Worm (Caenorhabditis elegans) whole organism, L1 larva: ENCODE results near the gene F19F10.14.

Experiments
- C16A3.4 ChIP-seq: fragments of 150-350 bp; optimal IDR thresholded peaks from 2 replicates; lab custom pipeline; 2014; ENCODE audit warnings: missing biosample characterization, missing genetic modification characterization
- C34B4.2 ChIP-seq: sonication (generic microtip); optimal IDR thresholded peaks from 2 replicates; lab custom pipeline; 2017; ENCODE audit warnings: mild to moderate bottlenecking, missing genetic modification characterization, missing compliant biosample characterization
- F16B12.6 ChIP-seq: fragments of 150-350 bp; optimal IDR thresholded peaks from 2 replicates; lab custom pipeline; 2014; ENCODE audit warnings: missing biosample characterization, missing genetic modification characterization
- Y116A8C.19 ChIP-seq: sonication (generic microtip); optimal IDR thresholded peaks from 2 replicates; lab custom pipeline; 2016; ENCODE audit warnings: missing compliant biosample characterization, missing genetic modification characterization, borderline replicate concordance
- ceh-88 ChIP-seq: fragments of 200-800 bp; sonication (Bioruptor generic); IDR thresholded peaks from 2 replicates; pipeline ENCODE4 v1.3.6; 2022; ENCODE audit warnings: missing genetic modification characterization, missing compliant biosample characterization
- ces-1 ChIP-seq: fragments of 150-350 bp; optimal IDR thresholded peaks from 2 replicates; lab custom pipeline; 2014; ENCODE audit warnings: missing biosample characterization, missing genetic modification reagents, missing genetic modification characterization
- dpl-1 ChIP-seq, 3 experiments: fragments of 150-350 bp in 2 of 3; sonication (generic microtip) in 1 of 3; optimal IDR thresholded peaks; 2 replicates each; lab custom pipeline; 2014 to 2017; ENCODE audit warnings: missing biosample characterization in 3 of 3, missing genetic modification characterization in 3 of 3, missing genetic modification reagents in 3 of 3
- dsc-1 ChIP-seq: sonication (generic microtip); optimal IDR thresholded peaks from 2 replicates; lab custom pipeline; 2016; ENCODE audit warnings: mild to moderate bottlenecking, missing genetic modification characterization, missing compliant biosample characterization
- efl-1 ChIP-seq, 4 experiments: fragments of 150-350 bp; optimal IDR thresholded peaks in 3 of 4; peaks in 1 of 4; 1 replicate in 1 of 4; 2 replicates in 3 of 4; lab custom pipeline; 2014; ENCODE audit warnings: missing biosample characterization in 2 of 4, missing genetic modification characterization in 2 of 4, missing genetic modification reagents in 2 of 4
- egl-13 ChIP-seq: sonication (generic microtip); optimal IDR thresholded peaks from 2 replicates; lab custom pipeline; 2016; ENCODE audit warnings: missing genotype, missing genetic modification reagents, missing genetic modification characterization, missing compliant biosample characterization
- egl-27 ChIP-seq, 2 experiments: fragments of 150-350 bp in 1 of 2; sonication (generic microtip); optimal IDR thresholded peaks; 3 replicates each; lab custom pipeline; 2017 to 2018; ENCODE audit warnings: missing biosample characterization in 2 of 2, missing genetic modification characterization in 2 of 2, missing genetic modification reagents in 2 of 2
- fkh-4 ChIP-seq: sonication (generic microtip); optimal IDR thresholded peaks from 2 replicates; lab custom pipeline; 2016; ENCODE audit warnings: missing compliant biosample characterization, missing genetic modification characterization, borderline replicate concordance
- fkh-8 ChIP-seq: sonication (generic microtip); optimal IDR thresholded peaks from 2 replicates; lab custom pipeline; 2016; ENCODE audit warnings: mild to moderate bottlenecking, missing genetic modification characterization, missing compliant biosample characterization
- fos-1 ChIP-seq: fragments of 150-350 bp; optimal IDR thresholded peaks from 2 replicates; lab custom pipeline; 2014; ENCODE audit warnings: missing biosample characterization, missing genetic modification characterization
- grh-1 ChIP-seq: fragments of 200-800 bp; sonication (Bioruptor generic); IDR thresholded peaks from 2 replicates; pipeline ENCODE4 v1.3.6; 2022; ENCODE audit warnings: missing genetic modification reagents, missing genetic modification characterization, missing compliant biosample characterization
- hlh-17 ChIP-seq: fragments of 200-800 bp; sonication (Bioruptor generic); optimal IDR thresholded peaks from 2 replicates; lab custom pipeline; 2018; ENCODE audit warnings: missing genetic modification characterization, mild to moderate bottlenecking, missing compliant biosample characterization, moderate library complexity, borderline replicate concordance
- hlh-4 ChIP-seq: sonication (generic microtip); optimal IDR thresholded peaks from 2 replicates; lab custom pipeline; 2016; ENCODE audit warnings: mild to moderate bottlenecking, missing genetic modification characterization, missing compliant biosample characterization
- irx-1 ChIP-seq: sonication (generic microtip); optimal IDR thresholded peaks from 2 replicates; lab custom pipeline; 2016; ENCODE audit warnings: missing genetic modification characterization, missing compliant biosample characterization
- lir-3 ChIP-seq: sonication (generic microtip); optimal IDR thresholded peaks from 2 replicates; lab custom pipeline; 2016; ENCODE audit warnings: mild to moderate bottlenecking, missing genetic modification characterization, moderate library complexity, missing compliant biosample characterization; ENCODE audit not compliant: poor library complexity
- lsy-2 ChIP-seq, 2 experiments: fragments of 150-350 bp; optimal IDR thresholded peaks; 2 replicates each; lab custom pipeline; 2014; ENCODE audit warnings: missing biosample characterization in 2 of 2, missing genetic modification characterization in 2 of 2
- mef-2 ChIP-seq: fragments of 150-350 bp; optimal IDR thresholded peaks from 2 replicates; lab custom pipeline; 2014; ENCODE audit warnings: missing biosample characterization, missing genetic modification characterization
- mep-1 ChIP-seq: fragments of 150-350 bp; optimal IDR thresholded peaks from 2 replicates; lab custom pipeline; 2014; ENCODE audit warnings: missing biosample characterization, missing genetic modification characterization
- nhr-19 ChIP-seq: fragments of 200-800 bp; sonication (Bioruptor generic); conservative IDR thresholded peaks from 2 replicates; pipeline ENCODE4 v1.3.6; 2022; ENCODE audit warnings: missing genetic modification characterization, missing compliant biosample characterization
- nhr-237 ChIP-seq: fragments of 150-350 bp; optimal IDR thresholded peaks from 2 replicates; lab custom pipeline; 2014; ENCODE audit warnings: missing biosample characterization, missing genetic modification characterization
- nhr-28 ChIP-seq: fragments of 150-350 bp; optimal IDR thresholded peaks from 2 replicates; lab custom pipeline; 2014; ENCODE audit warnings: missing biosample characterization, missing genetic modification characterization
- nhr-71 ChIP-seq: sonication (generic microtip); optimal IDR thresholded peaks from 2 replicates; lab custom pipeline; 2016; ENCODE audit warnings: mild to moderate bottlenecking, missing genetic modification characterization, moderate library complexity, missing compliant biosample characterization
- nhr-76 ChIP-seq: sonication (generic microtip); optimal IDR thresholded peaks from 2 replicates; lab custom pipeline; 2017; ENCODE audit warnings: missing biosample characterization, missing genetic modification characterization
- nhr-84 ChIP-seq: sonication (generic microtip); optimal IDR thresholded peaks from 2 replicates; lab custom pipeline; 2017; ENCODE audit warnings: missing biosample characterization, missing genetic modification characterization
- pqm-1 ChIP-seq: sonication (generic microtip); optimal IDR thresholded peaks from 3 replicates; lab custom pipeline; 2017; ENCODE audit warnings: missing biosample characterization, missing genetic modification characterization
- snpc-4 ChIP-seq: fragments of 150-350 bp; optimal IDR thresholded peaks from 2 replicates; lab custom pipeline; 2014; ENCODE audit warnings: missing biosample characterization, missing genetic modification characterization
- snu-23 ChIP-seq: sonication (generic microtip); optimal IDR thresholded peaks from 2 replicates; lab custom pipeline; 2016; ENCODE audit warnings: missing genetic modification characterization, missing compliant biosample characterization
- sox-4 ChIP-seq: sonication (generic microtip); optimal IDR thresholded peaks from 2 replicates; lab custom pipeline; 2016; ENCODE audit warnings: missing genetic modification characterization, missing compliant biosample characterization
- swsn-7 ChIP-seq: sonication (generic microtip); optimal IDR thresholded peaks from 2 replicates; lab custom pipeline; 2016; ENCODE audit warnings: missing genetic modification characterization, missing compliant biosample characterization
- tlp-1 ChIP-seq: fragments of 150-350 bp; optimal IDR thresholded peaks from 2 replicates; lab custom pipeline; 2014; ENCODE audit warnings: missing biosample characterization, missing genetic modification characterization
- unc-30 ChIP-seq: sonication (generic microtip); optimal IDR thresholded peaks from 2 replicates; lab custom pipeline; 2017; ENCODE audit warnings: missing biosample characterization, missing genetic modification characterization
- unc-98 ChIP-seq: fragments of 200-800 bp; sonication (Bioruptor generic); IDR thresholded peaks from 2 replicates; pipeline ENCODE4 v1.3.6; 2022; ENCODE audit warnings: missing genetic modification characterization, missing compliant biosample characterization
- vab-15 ChIP-seq: sonication (generic microtip); optimal IDR thresholded peaks from 2 replicates; lab custom pipeline; 2017; ENCODE audit warnings: missing genotype, mild to moderate bottlenecking, missing genetic modification characterization, missing compliant biosample characterization
- xbp-1 ChIP-seq: sonication (generic microtip); optimal IDR thresholded peaks from 2 replicates; lab custom pipeline; 2016; ENCODE audit warnings: missing genetic modification characterization, missing compliant biosample characterization
- zag-1 ChIP-seq: fragments of 150-350 bp; optimal IDR thresholded peaks from 2 replicates; lab custom pipeline; 2014; ENCODE audit warnings: missing biosample characterization, missing genetic modification characterization

F19F10.14 gene

ce11 chrV:7538018-7538417 lies 32.8 kb downstream of the F19F10.14 start, which contains the start of gene C54F6.12:
Gene C54F6.12, minus strand, starts transcription at chrV:7538118.
- no peak for TF ChIP-seq nhr-76 (tag; lab: Kevin White, UChicago)
- no peak for TF ChIP-seq ceh-88 (GFP tag; lab: Robert Waterston, UW)
- TF ChIP-seq swsn-7 (tag; lab: Kevin White, UChicago), result no peak
- no peak for TF ChIP-seq fkh-4 (tag; lab: Kevin White, UChicago)
- no peak for TF ChIP-seq zag-1 (tag; lab: Kevin White, UChicago)
- TF ChIP-seq egl-13 (tag; lab: Kevin White, UChicago), result no peak
- no peak for TF ChIP-seq vab-15
- TF ChIP-seq nhr-237, result no peak
- TF ChIP-seq nhr-84 (tag; lab: Kevin White, UChicago), result no peak
- TF ChIP-seq egl-27 (tag; optimal IDR thresholded peaks at IDR 0.05; lab: Kevin White, UChicago), result no peak

ce11 chrV:7532947-7533346 lies 37.9 kb downstream of the F19F10.14 start, which contains the start of gene C54F6.3:
Gene C54F6.3, plus strand, starts transcription at chrV:7533247.
- TF ChIP-seq nhr-71 (no peak), efl-1 (optimal IDR thresholded peaks at IDR 0.05; lab: Kevin White, UChicago) (no peak), efl-1 (GFP tag; optimal IDR thresholded peaks at IDR 0.05 in 1 of 2; lab: Kevin White, UChicago) (peak in 1 of 2 experiments; percentile 50)

- TF ChIP-seq snpc-4 (tag; lab: Kevin White, UChicago) (no peak), C16A3.4 (tag; lab: Kevin White, UChicago) (no peak), ces-1 (GFP tag; lab: Kevin White, UChicago) (no peak), tlp-1 (tag; lab: Kevin White, UChicago) (no peak), lir-3 (tag; lab: Kevin White, UChicago) (no peak), unc-30 (no peak), egl-27 (tag; optimal IDR thresholded peaks at IDR 0.05; lab: Kevin White, UChicago) (no peak), C34B4.2 (tag; lab: Kevin White, UChicago) (no peak), mef-2 (tag; lab: Kevin White, UChicago) (no peak), fos-1 (tag; lab: Kevin White, UChicago) (no peak), nhr-19 (no peak), fkh-8 (tag; lab: Kevin White, UChicago) (no peak), Y116A8C.19 (tag; lab: Kevin White, UChicago) (no peak), pqm-1 (tag; lab: Kevin White, UChicago) (no peak), hlh-4 (tag; lab: Kevin White, UChicago) (no peak), F16B12.6 (no peak), dsc-1 (tag; lab: Kevin White, UChicago) (no peak), grh-1 (GFP tag; lab: Robert Waterston, UW) (no peak), nhr-28 (tag; lab: Kevin White, UChicago) (no peak), unc-98 (no peak)
Measured at ce11 chrV:7529840-7530239, 41.0 kb downstream of the F19F10.14 start, which contains the start of gene swt-2. Gene swt-2, plus strand, starts transcription at chrV:7530140.

- no peak for TF ChIP-seq C34B4.2 (tag; lab: Kevin White, UChicago)
- no peak for TF ChIP-seq C16A3.4 (tag; lab: Kevin White, UChicago)
- TF ChIP-seq mep-1, result no peak
- no peak for TF ChIP-seq dpl-1 (GFP tag; optimal IDR thresholded peaks at IDR 0.05; lab: Kevin White, UChicago)
- no peak for TF ChIP-seq irx-1 (tag; lab: Kevin White, UChicago)
- TF ChIP-seq dsc-1 (tag; lab: Kevin White, UChicago), result no peak
Measured at ce11 chrV:7528816-7529215, 42.0 kb downstream of the F19F10.14 start, which contains the start of gene C54F6.5. Gene C54F6.5, plus strand, starts transcription at chrV:7529116.

ce11 chrV:7527153-7527552 lies 43.7 kb downstream of the F19F10.14 start, which contains the start of gene C54F6.17:
Gene C54F6.17, plus strand, starts transcription at chrV:7527453.
- TF ChIP-seq mef-2 (tag; lab: Kevin White, UChicago) (no peak), hlh-17 (GFP tag; lab: Kevin White, UChicago) (no peak), snu-23 (GFP tag; lab: Kevin White, UChicago) (no peak), sox-4 (tag; lab: Kevin White, UChicago) (no peak), lsy-2 (tag; optimal IDR thresholded peaks at IDR 0.05; lab: Kevin White, UChicago) (no peak), mep-1 (no peak), xbp-1 (tag; lab: Kevin White, UChicago) (no peak), unc-98 (no peak), ceh-88 (GFP tag; lab: Robert Waterston, UW) (no peak), nhr-84 (tag; lab: Kevin White, UChicago) (no peak)
